Fruit fly (Drosophila melanogaster): ENCODE results near the gene CG14325.

Gene CG14325

dm6 chr3R:17647444-17647843 lies 20.5 kb downstream of the CG14325 start, which contains the start of gene CG14322 (continued):
- TF ChIP-seq dm (GFP tag; optimal IDR thresholded peaks at IDR 0.05) (no peak), Myb (GFP tag; optimal IDR thresholded peaks at IDR 0.05) (no peak), CG14710 (tag; optimal IDR thresholded peaks at IDR 0.05) (no peak), lola (GFP tag; optimal IDR thresholded peaks at IDR 0.05) (no peak), dmrt11E (tag; optimal IDR thresholded peaks at IDR 0.05) (no peak), Dref (GFP tag; IDR thresholded peaks at IDR 0.05) (peak; percentile 76), hth (optimal IDR thresholded peaks at IDR 0.05) (no peak), CG17568 (GFP tag; optimal IDR thresholded peaks at IDR 0.05) (no peak), CG13424 (tag; optimal IDR thresholded peaks at IDR 0.05) (peak; percentile 9), luna (GFP tag; optimal IDR thresholded peaks at IDR 0.05) (no peak), CG8388 (GFP tag; optimal IDR thresholded peaks at IDR 0.05) (no peak), CG3726 (GFP tag; IDR thresholded peaks at IDR 0.05) (no peak), CG16863 (GFP tag; optimal IDR thresholded peaks at IDR 0.05) (no peak), vvl (GFP tag; IDR thresholded peaks at IDR 0.05) (peak; percentile 45), da (GFP tag; optimal IDR thresholded peaks at IDR 0.05) (no peak), vfl (GFP tag; optimal IDR thresholded peaks at IDR 0.05) (no peak), nerfin-1 (tag; optimal IDR thresholded peaks at IDR 0.05) (no peak), CG43689 (GFP tag; IDR thresholded peaks at IDR 0.05) (no peak), CG13123 (GFP tag; optimal IDR thresholded peaks at IDR 0.05) (no peak), chn (GFP tag; optimal IDR thresholded peaks at IDR 0.05) (no peak), Rx (GFP tag; IDR thresholded peaks at IDR 0.05) (no peak), nom (GFP tag; optimal IDR thresholded peaks at IDR 0.05) (no peak), lab (GFP tag; optimal IDR thresholded peaks at IDR 0.05) (no peak), org-1 (GFP tag; optimal IDR thresholded peaks at IDR 0.05) (no peak), CG11723 (GFP tag; optimal IDR thresholded peaks at IDR 0.05) (no peak), CG8281 (tag; optimal IDR thresholded peaks at IDR 0.05) (no peak), CG18599 (GFP tag; optimal IDR thresholded peaks at IDR 0.05) (no peak), Stat92E (GFP tag; optimal IDR thresholded peaks at IDR 0.05) (no peak), mld (GFP tag; IDR thresholded peaks at IDR 0.05; ENCODE audit: partially characterized antibody) (no peak), CG31441 (GFP tag; IDR thresholded peaks at IDR 0.05) (no peak), hb (GFP tag; IDR thresholded peaks at IDR 0.05; ENCODE audit: partially characterized antibody) (no peak), CG2202 (tag; optimal IDR thresholded peaks at IDR 0.05) (no peak), Gug (GFP tag; IDR thresholded peaks at IDR 0.05) (peak; percentile 54; the same call in 2 of the 4 replicates), CG13296 (GFP tag; optimal IDR thresholded peaks at IDR 0.05) (no peak), Meics (GFP tag; optimal IDR thresholded peaks at IDR 0.05) (no peak), NC2α (GFP tag; optimal IDR thresholded peaks at IDR 0.05) (no peak), caup (GFP tag; optimal IDR thresholded peaks at IDR 0.05; ENCODE audit: severe bottlenecking) (no peak), CG32532 (GFP tag; IDR thresholded peaks at IDR 0.05) (peak; percentile 44; the same call in 1 of the 2 replicates), CG9727 (GFP tag; optimal IDR thresholded peaks at IDR 0.05) (no peak), CG14014 (GFP tag; IDR thresholded peaks at IDR 0.05) (no peak), stwl (tag; optimal IDR thresholded peaks at IDR 0.05) (peak; percentile 77), Hand (GFP tag; optimal IDR thresholded peaks at IDR 0.05) (no peak), CkIIα-i1 (GFP tag; IDR thresholded peaks at IDR 0.05) (no peak), nau (GFP tag; optimal IDR thresholded peaks at IDR 0.05) (no peak), Sox100B (GFP tag; optimal IDR thresholded peaks at IDR 0.05) (no peak), scrt (GFP tag; optimal IDR thresholded peaks at IDR 0.05) (no peak), gsb (GFP tag; IDR thresholded peaks at IDR 0.05) (no peak), gfzf (GFP tag; optimal IDR thresholded peaks at IDR 0.05) (no peak), yki (optimal IDR thresholded peaks at IDR 0.05) (no peak), mirr (GFP tag; optimal IDR thresholded peaks at IDR 0.05) (no peak), sens (GFP tag) (peak; percentile 77)
